Worm (Caenorhabditis elegans) whole organism, L4 larva: ENCODE data around the gene znf-782.
A peak's percentile ranks its signal among the peaks of the same experiment; 100 is the strongest.

Experiments used
- R02D3.7 ChIP-seq: fragments of 150-350 bp; sonication (generic microtip); optimal IDR thresholded peaks from 3 replicates; lab custom pipeline; 2014; ENCODE audit warnings: missing biosample characterization, missing genetic modification characterization
- T20F7.1 ChIP-seq: fragments of 200-800 bp; sonication (Bioruptor generic); optimal IDR thresholded peaks from 2 replicates; lab custom pipeline; 2018; ENCODE audit warnings: mild to moderate bottlenecking, missing genetic modification characterization, missing compliant biosample characterization
- Y48G9A.11 ChIP-seq: fragments of 200-800 bp; sonication (Bioruptor generic); IDR thresholded peaks from 2 replicates; pipeline ENCODE4 v1.3.6; 2022; ENCODE audit warnings: missing genetic modification reagents, missing genetic modification characterization, missing compliant biosample characterization
- aha-1 ChIP-seq: fragments of 150-350 bp; peaks from one replicate; lab custom pipeline; 2014; ENCODE audit warnings: missing biosample characterization, missing genetic modification characterization
- attf-4 ChIP-seq: sonication (generic microtip); optimal IDR thresholded peaks from 3 replicates; lab custom pipeline; 2017; ENCODE audit warnings: missing biosample characterization, missing genetic modification characterization
- daf-16 ChIP-seq, 3 experiments: sonication (generic microtip); optimal IDR thresholded peaks; 2 replicates each; lab custom pipeline; 2016 to 2017; ENCODE audit warnings: missing genetic modification characterization in 3 of 3, missing genetic modification reagents in 3 of 3, mild to moderate bottlenecking in 2 of 3, missing compliant biosample characterization in 2 of 3, missing biosample characterization in 1 of 3, moderate library complexity in 1 of 3
- daf-8 ChIP-seq: fragments of 200-800 bp; sonication (Bioruptor generic); IDR thresholded peaks from 2 replicates; pipeline ENCODE4 v1.3.6; 2022; ENCODE audit warnings: missing genetic modification characterization, missing compliant biosample characterization
- dmd-9 ChIP-seq: fragments of 200-800 bp; sonication (Bioruptor generic); IDR thresholded peaks from 2 replicates; pipeline ENCODE4 v1.3.6; 2022; ENCODE audit warnings: missing genetic modification reagents, missing genetic modification characterization, missing compliant biosample characterization
- dpl-1 ChIP-seq: fragments of 150-350 bp; optimal IDR thresholded peaks from 2 replicates; lab custom pipeline; 2014; ENCODE audit warnings: missing biosample characterization, missing genetic modification reagents, missing genetic modification characterization
- dve-1 ChIP-seq: sonication (generic microtip); optimal IDR thresholded peaks from 2 replicates; lab custom pipeline; 2017; ENCODE audit warnings: antibody characterized with exemption, mild to moderate bottlenecking, missing genetic modification characterization, missing compliant biosample characterization; ENCODE audit not compliant: insufficient read depth
- fkh-10 ChIP-seq: fragments of 150-350 bp; optimal IDR thresholded peaks from 2 replicates; lab custom pipeline; 2014; ENCODE audit warnings: missing biosample characterization, missing genetic modification reagents, missing genetic modification characterization
- fos-1 ChIP-seq: fragments of 150-350 bp; optimal IDR thresholded peaks from 2 replicates; lab custom pipeline; 2014; ENCODE audit warnings: missing biosample characterization, missing genetic modification characterization
- hif-1 ChIP-seq, 2 experiments: sonication (generic microtip); optimal IDR thresholded peaks; 2 replicates each; lab custom pipeline; 2016 to 2017; ENCODE audit warnings: missing compliant biosample characterization in 2 of 2, missing genetic modification characterization in 2 of 2, missing genetic modification reagents in 2 of 2, missing genotype in 2 of 2, mild to moderate bottlenecking in 1 of 2
- jun-1 ChIP-seq: fragments of 150-350 bp; optimal IDR thresholded peaks from 2 replicates; lab custom pipeline; 2014; ENCODE audit warnings: missing biosample characterization, missing genetic modification reagents, missing genetic modification characterization
- lin-13 ChIP-seq: fragments of 150-350 bp; optimal IDR thresholded peaks from 2 replicates; lab custom pipeline; 2014; ENCODE audit warnings: missing biosample characterization, missing genetic modification reagents, missing genetic modification characterization
- lin-15B ChIP-seq: fragments of 150-350 bp; sonication (generic microtip); optimal IDR thresholded peaks from 3 replicates; lab custom pipeline; 2014; ENCODE audit warnings: missing biosample characterization, missing genetic modification characterization
- lin-38 ChIP-seq: fragments of 200-800 bp; sonication (Bioruptor generic); IDR thresholded peaks from 2 replicates; pipeline ENCODE4 v1.3.6; 2022; ENCODE audit warnings: missing genetic modification reagents, missing genetic modification characterization, missing compliant biosample characterization
- lsy-2 ChIP-seq, 2 experiments: fragments of 150-350 bp in 1 of 2; sonication (generic microtip) in 1 of 2; optimal IDR thresholded peaks; 2 replicates each; lab custom pipeline; 2014 to 2017; ENCODE audit warnings: missing biosample characterization in 2 of 2, missing genetic modification characterization in 2 of 2
- madf-9 ChIP-seq: fragments of 200-800 bp; sonication (Bioruptor generic); conservative IDR thresholded peaks from 2 replicates; pipeline ENCODE4 v1.3.6; 2022; ENCODE audit warnings: missing genetic modification reagents, missing genetic modification characterization, missing compliant biosample characterization
- mep-1 ChIP-seq: fragments of 150-350 bp; sonication (generic microtip); optimal IDR thresholded peaks from 3 replicates; lab custom pipeline; 2014; ENCODE audit warnings: missing biosample characterization, missing genetic modification characterization
- mxl-2 ChIP-seq: fragments of 200-800 bp; sonication (Bioruptor generic); conservative IDR thresholded peaks from 2 replicates; pipeline ENCODE4 v1.3.6; 2022; ENCODE audit warnings: missing genetic modification reagents, missing genetic modification characterization, missing compliant biosample characterization
- nhr-10 ChIP-seq: fragments of 150-350 bp; optimal IDR thresholded peaks from 2 replicates; lab custom pipeline; 2014; ENCODE audit warnings: missing biosample characterization, missing genetic modification characterization
- nhr-237 ChIP-seq: sonication (generic microtip); optimal IDR thresholded peaks from 2 replicates; lab custom pipeline; 2017; ENCODE audit warnings: missing biosample characterization, missing genetic modification characterization
- nhr-76 ChIP-seq: fragments of 150-350 bp; optimal IDR thresholded peaks from 2 replicates; lab custom pipeline; 2014; ENCODE audit warnings: missing biosample characterization, missing genetic modification characterization
- php-3 ChIP-seq: fragments of 200-800 bp; sonication (Bioruptor generic); IDR thresholded peaks from 2 replicates; pipeline ENCODE4 v1.3.6; 2022; ENCODE audit warnings: missing genetic modification reagents, missing genetic modification characterization, missing compliant biosample characterization
- pqm-1 ChIP-seq: sonication (generic microtip); optimal IDR thresholded peaks from 2 replicates; lab custom pipeline; 2017; ENCODE audit warnings: missing biosample characterization, missing genetic modification characterization
- set-16 ChIP-seq: fragments of 200-800 bp; sonication (Bioruptor generic); IDR thresholded peaks from 2 replicates; pipeline ENCODE4 v1.3.6; 2022; ENCODE audit warnings: missing genetic modification reagents, missing genetic modification characterization, missing compliant biosample characterization
- skn-1 ChIP-seq: fragments of 150-350 bp; optimal IDR thresholded peaks from 2 replicates; lab custom pipeline; 2014; ENCODE audit warnings: missing biosample characterization, missing genetic modification characterization
- unc-62 ChIP-seq, 3 experiments: fragments of 150-350 bp in 1 of 3; sonication (generic microtip); optimal IDR thresholded peaks in 2 of 3; peaks in 1 of 3; 1 replicate in 1 of 3; 2 replicates in 2 of 3; lab custom pipeline; 2014 to 2017; ENCODE audit warnings: missing biosample characterization in 3 of 3, missing genetic modification characterization in 3 of 3, missing genetic modification reagents in 3 of 3, missing genotype in 1 of 3
- zag-1 ChIP-seq: fragments of 150-350 bp; optimal IDR thresholded peaks from 2 replicates; lab custom pipeline; 2014; ENCODE audit warnings: missing biosample characterization, missing genetic modification characterization

znf-782 gene

DNA sequence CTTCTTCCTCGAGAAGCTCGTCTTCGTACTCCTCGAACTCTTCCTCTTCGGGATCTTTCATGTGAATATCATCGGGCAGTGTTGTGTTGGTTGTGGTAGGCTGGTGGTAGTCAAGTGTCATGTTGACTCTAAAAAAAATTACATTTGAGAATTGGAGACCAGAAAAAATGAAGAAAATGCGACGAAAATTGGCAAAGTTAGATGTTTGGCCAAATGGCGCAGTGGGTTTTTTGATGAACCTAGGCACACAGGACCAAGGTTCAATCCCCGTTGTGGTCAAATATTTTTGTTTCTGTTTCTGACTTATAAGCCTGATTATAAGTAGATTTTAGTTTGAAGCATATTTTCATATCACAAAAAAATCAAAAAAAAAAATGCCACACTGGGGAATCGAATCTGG lies 4.3 kb downstream of the znf-782 start:
- TF ChIP-seq pqm-1 (no peak), madf-9 (GFP tag; lab: Robert Waterston, UW) (no peak), dmd-9 (no peak), set-16 (no peak), nhr-10 (tag; lab: Kevin White, UChicago) (no peak), lin-15B (tag; lab: Kevin White, UChicago) (no peak), daf-16 (GFP tag; optimal IDR thresholded peaks at IDR 0.05; lab: Kevin White, UChicago) (no peak), daf-16 (tag; optimal IDR thresholded peaks at IDR 0.05; lab: Kevin White, UChicago) (peak; percentile 6), Y48G9A.11 (GFP tag; lab: Robert Waterston, UW) (0 out of 2 replicates have a peak, but pooled peaks have one; percentile 16), dpl-1 (no peak)
- TF ChIP-seq, all 104 proteins: peak for 2

DNA sequence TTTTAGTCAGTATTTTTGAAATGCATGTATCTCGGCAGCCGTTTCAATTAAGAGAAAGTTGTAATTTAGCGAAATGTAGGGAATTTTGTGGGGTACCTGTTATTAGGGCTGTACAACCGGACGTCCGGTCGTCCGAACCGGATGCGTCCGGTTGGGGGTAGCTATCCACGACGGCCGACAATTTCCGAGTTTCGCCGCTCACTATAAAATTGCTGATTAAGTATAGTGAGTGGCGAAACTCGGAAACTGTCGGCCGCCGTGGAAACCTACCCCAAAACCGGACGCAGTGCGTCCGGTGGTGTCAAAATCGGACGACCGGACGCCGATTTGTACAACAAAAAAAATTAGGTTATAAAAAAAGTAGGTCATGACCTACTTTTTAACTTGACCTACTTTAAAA lies 5.6 kb downstream of the znf-782 start:
- TF ChIP-seq Y48G9A.11 (GFP tag; lab: Robert Waterston, UW) (0 out of 2 replicates have a peak, but pooled peaks have one; percentile 44), set-16 (0 out of 2 replicates have a peak, but pooled peaks have one; percentile 8), lin-38 (GFP tag; lab: Robert Waterston, UW) (0 out of 2 replicates have a peak, but pooled peaks have one; percentile 20)

DNA sequence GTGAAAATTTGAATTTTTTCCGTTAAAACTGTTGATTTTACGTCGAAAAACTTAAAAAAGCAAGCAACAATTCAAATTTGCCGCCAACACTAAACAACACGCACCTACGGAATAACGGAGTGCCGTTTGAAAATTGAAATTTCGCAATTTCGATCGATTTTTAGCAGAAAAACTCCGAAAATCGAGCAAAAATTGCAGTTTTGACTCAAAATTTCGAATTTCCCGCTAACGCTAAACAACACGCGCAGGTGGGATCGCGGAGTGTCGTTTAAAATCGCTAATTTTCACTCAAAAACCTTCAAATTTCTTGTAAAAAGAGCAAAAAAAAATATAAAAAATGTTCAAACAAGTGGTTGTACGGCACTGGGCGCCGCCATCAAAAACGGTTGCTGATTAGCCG lies 8.8 kb downstream of the znf-782 start:
- peak; percentile 90 for TF ChIP-seq Y48G9A.11 (GFP tag; lab: Robert Waterston, UW)
- no peak for TF ChIP-seq daf-16 (GFP tag; optimal IDR thresholded peaks at IDR 0.05; lab: Kevin White, UChicago)
- peak; percentile 7 for TF ChIP-seq daf-16 (tag; optimal IDR thresholded peaks at IDR 0.05; lab: Kevin White, UChicago)
- no peak for TF ChIP-seq lin-38 (GFP tag; lab: Robert Waterston, UW)
- no peak for TF ChIP-seq skn-1 (tag; lab: Kevin White, UChicago)
- no peak for TF ChIP-seq zag-1
- TF ChIP-seq, all 104 proteins: peak for 2

DNA sequence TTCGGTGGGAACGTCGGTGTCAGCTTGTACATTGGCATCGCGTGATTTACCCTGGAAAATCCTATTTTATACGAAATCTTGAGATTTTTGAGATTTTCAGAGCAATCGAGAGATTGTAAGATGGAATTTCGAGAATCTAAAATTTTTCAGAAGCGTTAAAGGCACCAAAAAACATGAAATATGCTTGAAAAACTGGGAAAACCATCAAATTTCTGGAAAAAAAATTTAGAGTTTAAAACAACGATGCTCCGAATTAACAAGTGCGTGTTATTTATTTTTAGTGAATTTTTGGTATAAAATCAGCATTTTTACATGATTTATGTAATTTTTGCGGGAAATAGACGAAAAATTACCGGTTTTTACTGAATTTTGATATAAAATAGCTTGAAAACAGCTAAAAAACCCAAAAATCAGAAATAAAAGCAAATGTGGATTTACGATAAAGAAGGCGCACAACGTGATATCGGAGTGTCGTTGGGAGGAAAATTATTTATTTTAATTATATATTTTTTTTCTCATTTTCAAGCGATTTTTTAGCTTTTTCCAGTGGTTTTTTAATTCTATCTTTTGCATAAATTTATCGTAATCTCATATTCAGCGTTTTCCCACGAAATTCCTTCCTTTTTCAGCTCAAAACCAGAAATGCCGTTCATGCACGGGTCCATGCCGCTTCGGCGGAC lies 10.9 kb downstream of the znf-782 start, which contains the start of the genes Y55F3AM.13 and mrps-25:
Y55F3AM.13 (minus strand) TSS at position 51 of the 680 bp plus-strand sequence.
mrps-25 (plus strand) TSS at position 630 of the 680 bp plus-strand sequence.
- TF ChIP-seq daf-8 (GFP tag; lab: Robert Waterston, UW), result no peak
- peak in 1 of 2 experiments; percentile 59 for TF ChIP-seq lsy-2 (tag; optimal IDR thresholded peaks at IDR 0.05; lab: Kevin White, UChicago)
- peak; percentile 42 for TF ChIP-seq dpl-1
- TF ChIP-seq T20F7.1 (GFP tag; lab: Kevin White, UChicago), result peak; percentile 99
- TF ChIP-seq nhr-237 (tag; lab: Kevin White, UChicago), result no peak
- TF ChIP-seq R02D3.7 (tag; lab: Kevin White, UChicago), result peak; percentile 54
- 0 out of 2 replicates have a peak, but pooled peaks have one; percentile 21 for TF ChIP-seq lin-38 (GFP tag; lab: Robert Waterston, UW)
- TF ChIP-seq Y48G9A.11 (GFP tag; lab: Robert Waterston, UW), result peak; percentile 91

DNA sequence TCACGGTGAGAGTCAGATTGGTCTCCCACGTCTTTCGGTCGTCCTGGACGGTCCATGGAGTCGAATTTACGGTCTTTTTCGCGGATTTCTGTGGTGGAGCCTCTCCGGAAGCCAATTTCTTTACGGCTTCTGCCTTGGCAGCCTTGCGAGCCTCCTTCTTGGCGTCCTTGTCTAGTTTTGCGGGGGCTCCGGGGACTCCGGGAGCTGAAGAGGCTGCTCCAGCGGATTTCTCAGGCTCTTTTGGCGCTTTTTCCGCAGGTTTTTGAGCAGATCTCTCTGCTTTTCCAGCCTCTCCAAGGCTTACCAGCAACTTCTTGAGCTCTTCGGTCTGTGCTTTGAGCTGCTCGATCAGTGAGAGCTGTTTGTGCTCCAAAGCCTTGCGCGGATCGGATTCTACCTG lies 11.6 kb downstream of the znf-782 start:
- TF ChIP-seq lin-15B (tag; lab: Kevin White, UChicago), result no peak
- TF ChIP-seq nhr-237 (tag; lab: Kevin White, UChicago), result no peak
- TF ChIP-seq fkh-10 (GFP tag; lab: Kevin White, UChicago), result no peak
- TF ChIP-seq php-3 (GFP tag; lab: Robert Waterston, UW), result no peak
- TF ChIP-seq nhr-76 (tag; lab: Kevin White, UChicago), result no peak
- no peak for TF ChIP-seq jun-1 (tag; lab: Kevin White, UChicago)
- TF ChIP-seq set-16, result peak; percentile 90
- TF ChIP-seq unc-62 (GFP tag; optimal IDR thresholded peaks at IDR 0.05 in 1 of 2; lab: Kevin White, UChicago), result no peak
- TF ChIP-seq unc-62 (tag; optimal IDR thresholded peaks at IDR 0.05; lab: Kevin White, UChicago), result no peak
- peak; percentile 8 for TF ChIP-seq aha-1 (tag; lab: Kevin White, UChicago)
- TF ChIP-seq lin-13 (GFP tag; lab: Kevin White, UChicago), result no peak
- TF ChIP-seq mxl-2 (GFP tag; lab: Robert Waterston, UW), result no peak
- no peak for TF ChIP-seq fos-1
- TF ChIP-seq dve-1 (tag; lab: Kevin White, UChicago), result no peak
- TF ChIP-seq hif-1 (tag; optimal IDR thresholded peaks at IDR 0.05; lab: Kevin White, UChicago), result no peak
- no peak for TF ChIP-seq mep-1 (tag; lab: Kevin White, UChicago)
- TF ChIP-seq attf-4 (tag; lab: Kevin White, UChicago), result no peak
